Fruit fly (Drosophila melanogaster): ENCODE data around the gene fws.

DNA sequence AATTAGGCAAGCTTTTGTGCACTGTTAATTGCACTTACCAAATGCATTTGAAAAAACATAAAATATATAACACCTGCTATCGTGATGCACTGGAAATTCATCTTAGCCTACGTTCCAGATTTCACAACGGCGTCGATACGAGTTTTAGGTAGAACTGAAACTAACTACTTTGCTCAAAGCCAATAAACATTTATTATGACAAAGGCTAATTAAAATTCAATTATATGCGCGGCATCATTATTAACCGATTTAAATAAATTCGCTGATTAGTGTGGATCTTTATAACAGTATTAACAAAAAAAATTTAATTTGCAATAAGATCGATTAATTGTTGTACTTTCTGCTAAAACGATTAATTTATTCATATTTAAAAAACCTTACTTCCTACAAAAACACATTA lies 44.3 kb downstream of the fws start, which contains the start of gene CG33928:
- no peak for TF ChIP-seq Jra (GFP tag; optimal IDR thresholded peaks at IDR 0.05)
- no peak for TF ChIP-seq Hnf4 (GFP tag; optimal IDR thresholded peaks at IDR 0.05)
- no peak for TF ChIP-seq br (GFP tag; optimal IDR thresholded peaks at IDR 0.05)
- no peak for TF ChIP-seq Hr78 (GFP tag; optimal IDR thresholded peaks at IDR 0.05)
- TF ChIP-seq Hr83 (GFP tag; optimal IDR thresholded peaks at IDR 0.05; ENCODE audit: poor library complexity, severe bottlenecking) = no peak
- no peak for TF ChIP-seq h (GFP tag; optimal IDR thresholded peaks at IDR 0.05)
- no peak for TF ChIP-seq Myc (optimal IDR thresholded peaks at IDR 0.05)

Measured in whole organism, wandering third instar larva.